Worm (Caenorhabditis elegans): ENCODE results near the gene srbc-30.

The srbc-30 gene

ce11 chrV:3463514-3463913, 16.7 kb downstream of the srbc-30 start, which contains the start of gene slc-28.1:
TSS of gene slc-28.1 (plus strand) at chrV:3463814.
- TF ChIP-seq fos-1 (tag; optimal IDR thresholded peaks at IDR 0.05) (no peak), efl-1 (optimal IDR thresholded peaks at IDR 0.05) (no peak), efl-1 (GFP tag; optimal IDR thresholded peaks at IDR 0.05 in 1 of 2) (peak in 1 of 2 experiments; percentile 34), C34B4.2 (tag; optimal IDR thresholded peaks at IDR 0.05) (no peak)

ce11 chrV:3459919-3460318, 20.3 kb downstream of the srbc-30 start, which contains the start of gene slc-28.2:
TSS of gene slc-28.2 (plus strand) at chrV:3460219.
- TF ChIP-seq nhr-28 (tag; optimal IDR thresholded peaks at IDR 0.05) (no peak), grh-1 (GFP tag; IDR thresholded peaks at IDR 0.05) (no peak), unc-86 (tag; optimal IDR thresholded peaks at IDR 0.05) (no peak), ets-5 (GFP tag; IDR thresholded peaks at IDR 0.05) (no peak), nhr-76 (tag; optimal IDR thresholded peaks at IDR 0.05) (no peak), ztf-11 (tag; optimal IDR thresholded peaks at IDR 0.05) (no peak), pqm-1 (tag; optimal IDR thresholded peaks at IDR 0.05) (no peak), nhr-77 (tag; optimal IDR thresholded peaks at IDR 0.05) (no peak), nhr-47 (tag; optimal IDR thresholded peaks at IDR 0.05) (no peak), ceh-8 (GFP tag; optimal IDR thresholded peaks at IDR 0.05) (no peak), fkh-8 (tag; optimal IDR thresholded peaks at IDR 0.05) (no peak), lin-15B (tag; optimal IDR thresholded peaks at IDR 0.05) (no peak), swsn-7 (tag; optimal IDR thresholded peaks at IDR 0.05) (no peak), efl-1 (optimal IDR thresholded peaks at IDR 0.05) (no peak), efl-1 (GFP tag; optimal IDR thresholded peaks at IDR 0.05 in 1 of 2) (no peak), unc-130 (tag; optimal IDR thresholded peaks at IDR 0.05) (no peak), ztf-4 (tag; optimal IDR thresholded peaks at IDR 0.05) (no peak), ceh-63 (GFP tag; optimal IDR thresholded peaks at IDR 0.05) (no peak), mep-1 (tag; optimal IDR thresholded peaks at IDR 0.05) (no peak), sptf-1 (tag; optimal IDR thresholded peaks at IDR 0.05) (no peak)

DNA sequence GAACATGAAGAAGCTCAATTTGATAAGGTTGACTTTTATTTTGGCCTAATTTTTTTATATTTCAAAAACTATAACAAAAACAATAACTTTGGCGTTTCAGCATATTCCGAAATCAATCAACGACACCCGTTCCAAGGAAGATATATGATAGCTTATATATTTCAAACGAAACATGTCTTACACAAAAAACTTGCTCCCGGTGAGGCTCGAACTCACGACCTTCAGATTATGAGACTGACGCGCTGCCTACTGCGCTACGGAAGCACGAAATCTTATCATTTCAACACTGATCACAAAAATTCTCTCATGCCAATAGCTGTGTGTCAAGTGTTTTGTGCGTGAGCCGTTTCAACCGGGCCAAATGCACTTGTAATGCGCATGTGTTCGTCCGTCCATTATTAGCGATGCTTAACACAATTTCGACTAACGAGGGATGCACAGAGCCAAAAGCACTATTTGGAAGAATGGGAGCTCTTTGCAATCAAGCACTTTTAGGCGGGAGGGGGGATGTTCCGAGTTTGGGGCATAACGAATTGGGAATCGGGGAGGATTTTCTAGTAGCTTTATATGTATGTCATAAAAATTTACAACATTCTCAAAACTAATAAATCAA, 25.0 kb downstream of the srbc-30 start:
- TF ChIP-seq ztf-11 (tag; optimal IDR thresholded peaks at IDR 0.05), result no peak
- no peak for TF ChIP-seq efl-1 (optimal IDR thresholded peaks at IDR 0.05)
- peak in 1 of 2 experiments; percentile 55 for TF ChIP-seq efl-1 (GFP tag; optimal IDR thresholded peaks at IDR 0.05 in 1 of 2)

DNA sequence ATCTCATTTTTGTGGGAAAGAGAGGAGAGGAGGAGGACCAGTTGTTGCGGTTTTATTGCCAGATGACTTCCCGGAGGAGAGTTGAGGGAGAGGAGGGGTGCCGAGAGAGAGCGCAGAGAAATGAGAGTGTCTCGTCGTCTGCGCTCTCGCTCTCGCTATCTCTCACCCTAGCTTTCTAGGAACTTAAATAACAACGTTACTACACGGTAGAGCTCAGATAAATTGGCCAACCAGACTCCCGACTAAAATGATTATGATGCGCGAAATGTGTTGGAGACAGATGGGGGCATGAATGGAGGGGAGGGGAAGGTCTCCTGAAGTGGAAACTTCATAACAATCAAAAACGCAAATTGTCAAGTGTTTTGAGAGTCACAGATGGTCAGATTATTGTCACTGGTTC, 25.6 kb downstream of the srbc-30 start:
- no peak for TF ChIP-seq ceh-8 (GFP tag; optimal IDR thresholded peaks at IDR 0.05)
- no peak for TF ChIP-seq xbp-1 (tag; optimal IDR thresholded peaks at IDR 0.05)
- no peak for TF ChIP-seq nhr-90 (tag; optimal IDR thresholded peaks at IDR 0.05; ENCODE audit: poor library complexity)
- no peak for TF ChIP-seq hpl-2 (GFP tag; optimal IDR thresholded peaks at IDR 0.05)
- no peak for TF ChIP-seq blmp-1 (tag; optimal IDR thresholded peaks at IDR 0.05)
- no peak for TF ChIP-seq pqm-1 (tag; optimal IDR thresholded peaks at IDR 0.05)
- no peak for TF ChIP-seq ceh-90 (tag; optimal IDR thresholded peaks at IDR 0.05)
- TF ChIP-seq fkh-4 (tag; optimal IDR thresholded peaks at IDR 0.05; ENCODE audit: borderline replicate concordance), result no peak
- no peak for TF ChIP-seq dsc-1 (tag; optimal IDR thresholded peaks at IDR 0.05)
- TF ChIP-seq jun-1 (tag; optimal IDR thresholded peaks at IDR 0.05), result no peak
- no peak for TF ChIP-seq Y116A8C.19 (tag; optimal IDR thresholded peaks at IDR 0.05; ENCODE audit: borderline replicate concordance)
- no peak for TF ChIP-seq nhr-84 (tag; optimal IDR thresholded peaks at IDR 0.05)
- no peak for TF ChIP-seq snu-23 (GFP tag; optimal IDR thresholded peaks at IDR 0.05)
- TF ChIP-seq efl-3 (GFP tag; optimal IDR thresholded peaks at IDR 0.05), result no peak
- TF ChIP-seq ets-5 (GFP tag; IDR thresholded peaks at IDR 0.05), result no peak
- no peak for TF ChIP-seq lin-13 (GFP tag; optimal IDR thresholded peaks at IDR 0.05)
- TF ChIP-seq mab-9 (GFP tag; IDR thresholded peaks at IDR 0.05), result no peak
- TF ChIP-seq C04F5.9 (tag; optimal IDR thresholded peaks at IDR 0.05), result no peak
- no peak for TF ChIP-seq unc-98 (GFP tag; IDR thresholded peaks at IDR 0.05)
- TF ChIP-seq pag-3 (tag; optimal IDR thresholded peaks at IDR 0.05; ENCODE audit: borderline replicate concordance, insufficient read depth), result no peak
